Fruit fly (Drosophila melanogaster): ENCODE data around the gene Eig71Ef.

Eig71Ef gene

DNA sequence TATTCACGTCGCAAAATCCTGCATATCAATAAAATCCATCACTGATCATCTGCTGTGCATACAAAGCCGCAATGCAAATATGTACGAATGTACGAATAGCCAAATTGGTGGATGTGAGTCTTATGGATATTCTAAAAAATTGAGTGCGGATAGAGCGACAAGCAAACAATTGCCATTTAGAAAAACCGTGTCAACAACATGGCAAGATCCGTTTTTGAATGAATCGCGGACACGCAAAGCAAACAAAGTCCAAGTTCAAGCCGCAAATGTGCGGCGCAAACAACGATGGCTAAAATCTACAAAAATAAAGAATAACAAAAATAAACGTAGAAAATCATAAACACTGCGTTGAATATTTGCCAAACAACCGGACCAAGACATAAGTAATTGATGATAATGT, 32.3 kb upstream of the Eig71Ef start:
- TF ChIP-seq noc (tag; optimal IDR thresholded peaks at IDR 0.05) = peak; percentile 48

DNA sequence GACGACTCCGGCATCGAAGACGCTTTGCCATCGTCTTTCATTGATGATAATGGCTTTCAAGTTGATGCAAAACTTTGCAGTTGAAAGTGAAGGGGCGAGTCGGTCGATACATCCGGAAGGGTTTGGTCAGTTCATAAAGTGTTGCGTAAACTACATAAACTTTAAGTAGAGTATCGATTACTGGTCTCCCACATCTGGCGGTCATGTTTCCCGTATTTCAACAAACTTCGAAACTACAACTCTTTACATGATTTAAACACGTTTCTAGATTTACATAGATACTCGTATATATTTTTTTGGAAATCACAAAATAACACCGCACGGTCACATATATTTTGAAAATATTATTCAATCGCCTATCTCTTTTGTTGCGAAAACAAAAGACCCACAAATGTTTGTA, 30.6 kb upstream of the Eig71Ef start, which contains the start of gene CG34452:
TSS of gene CG34452 (minus strand) at position 101 of the 400 bp plus-strand sequence.
- TF ChIP-seq noc (tag; optimal IDR thresholded peaks at IDR 0.05) = no peak

DNA sequence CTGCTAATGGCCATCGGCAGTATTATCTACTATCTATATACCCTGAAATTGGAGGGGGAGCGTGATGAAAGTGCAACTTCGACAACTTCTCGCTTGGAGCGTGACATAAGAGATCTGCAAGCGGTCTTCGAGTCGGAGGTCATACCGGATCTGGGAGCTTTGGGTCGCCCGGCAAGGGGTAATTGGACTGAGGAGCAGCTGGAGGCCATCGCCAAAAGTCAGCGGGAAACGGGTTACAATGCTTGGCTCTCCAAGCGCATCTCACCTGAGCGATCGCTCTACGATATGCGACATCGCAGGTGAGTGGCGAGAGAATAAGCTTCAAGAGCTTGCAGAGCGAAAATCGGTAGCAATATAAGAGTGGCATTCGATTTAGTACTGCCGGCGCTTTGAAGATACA, 26.8 kb upstream of the Eig71Ef start:
- TF ChIP-seq noc (tag; optimal IDR thresholded peaks at IDR 0.05) = no peak

DNA sequence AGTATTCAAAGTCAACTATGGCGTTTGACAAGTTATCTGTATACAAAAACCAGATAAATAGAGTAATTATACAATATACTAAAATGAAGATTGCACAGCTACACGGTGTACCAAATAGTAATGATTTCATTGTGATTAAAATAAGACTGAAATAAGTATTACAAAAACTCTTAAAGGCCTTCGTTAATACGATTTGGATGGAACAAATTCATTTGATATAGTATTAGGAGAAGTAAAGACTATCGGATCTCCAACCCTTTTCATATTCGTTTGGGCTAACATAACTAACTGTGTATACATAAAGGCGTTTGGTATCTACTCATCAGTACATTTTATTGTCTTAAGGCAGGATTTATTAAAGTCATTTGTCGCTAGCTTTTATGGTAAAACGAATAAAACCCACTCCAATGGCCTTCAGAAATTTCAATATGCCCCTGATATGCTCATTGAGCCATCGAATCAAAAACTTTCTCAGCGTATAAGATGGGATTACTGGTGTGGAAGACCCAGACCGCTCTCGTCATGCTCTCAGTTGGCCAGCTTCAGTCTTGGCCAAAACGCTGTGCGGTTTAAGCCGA, 26.2 kb upstream of the Eig71Ef start, which contains the start of the genes CG7579 and Pgant8:
TSS of gene CG7579 (minus strand) at position 101 of the 578 bp plus-strand sequence.
TSS of gene Pgant8 (plus strand) at position 528 of the 578 bp plus-strand sequence.
- TF ChIP-seq noc (tag; optimal IDR thresholded peaks at IDR 0.05) = no peak

DNA sequence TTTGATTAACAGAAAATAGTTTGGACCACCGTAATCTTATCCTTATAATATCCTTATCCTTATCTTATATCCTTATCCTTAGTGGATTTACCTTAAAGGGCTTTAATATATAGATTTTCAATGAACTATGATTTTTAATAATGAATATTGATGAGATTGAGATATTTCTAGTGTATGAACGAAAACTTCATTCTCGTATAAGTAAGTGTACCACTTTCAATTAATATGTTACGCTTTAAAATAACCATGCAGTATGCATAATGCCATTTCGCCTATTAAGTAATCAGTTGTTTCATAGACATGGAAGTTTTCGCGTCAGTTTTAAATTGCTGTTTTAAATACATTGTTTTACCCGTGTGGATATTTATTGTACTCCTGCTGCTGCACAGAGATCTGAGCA, 22.2 kb upstream of the Eig71Ef start, which contains the start of gene CG7304:
TSS of gene CG7304 (plus strand) at position 301 of the 400 bp plus-strand sequence.
- TF ChIP-seq noc (tag; optimal IDR thresholded peaks at IDR 0.05) = no peak

DNA sequence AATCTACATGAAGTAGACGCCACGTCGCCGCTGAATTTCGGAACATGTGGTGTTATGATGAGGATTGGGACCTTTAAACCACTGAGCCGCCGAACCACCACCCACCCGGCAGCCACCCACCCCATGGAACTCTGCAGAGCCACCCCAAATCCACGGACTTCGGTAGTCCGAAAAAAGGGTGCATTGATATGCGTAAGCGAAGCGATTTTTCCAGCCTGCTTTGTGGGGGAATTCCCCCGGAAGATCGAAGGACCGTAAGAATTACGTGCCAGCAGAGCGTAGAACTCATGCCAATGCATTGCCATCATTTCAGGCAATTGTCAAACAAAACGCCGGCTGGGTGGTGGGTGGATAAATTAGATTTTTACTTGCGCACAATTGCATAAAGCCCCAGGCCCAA, 21.1 kb upstream of the Eig71Ef start:
- TF ChIP-seq noc (tag; optimal IDR thresholded peaks at IDR 0.05) = no peak

DNA sequence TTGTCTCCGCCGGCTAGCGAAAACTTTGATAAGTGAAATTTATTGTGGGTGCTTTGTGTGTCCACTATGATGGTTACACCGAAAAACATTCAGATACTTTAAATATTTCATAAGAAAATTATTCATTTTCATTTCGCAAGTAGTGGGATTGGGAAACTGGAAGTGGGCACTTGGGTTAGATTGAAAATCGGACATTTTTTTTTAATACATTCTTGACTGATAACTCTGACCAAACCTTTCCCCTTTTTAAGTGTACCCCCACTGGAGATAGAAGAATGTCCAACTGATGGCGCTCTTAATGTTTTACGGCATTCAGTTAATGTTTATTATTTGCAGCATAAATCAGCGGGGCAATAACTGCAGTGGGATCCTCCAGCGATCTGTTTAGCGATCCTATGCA, 20.5 kb upstream of the Eig71Ef start:
- no peak for TF ChIP-seq noc (tag; optimal IDR thresholded peaks at IDR 0.05)

DNA sequence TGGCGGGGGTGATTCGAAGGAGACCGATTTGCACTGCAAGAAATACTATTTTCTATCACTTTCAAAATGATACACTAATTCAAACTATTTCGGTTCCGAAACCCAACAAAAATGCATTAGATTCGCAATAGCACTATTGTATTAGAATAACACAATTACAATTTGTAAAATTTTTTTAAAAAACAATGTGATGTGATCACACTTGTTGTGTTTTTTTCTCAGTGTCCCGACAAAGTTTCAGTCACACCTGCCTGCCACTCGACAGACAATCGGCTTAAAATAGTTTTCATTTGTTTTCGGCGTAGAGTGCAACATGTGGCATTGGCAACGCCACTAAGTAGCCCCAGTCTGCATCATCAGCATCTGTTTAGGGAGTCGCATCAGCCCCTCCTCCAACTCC, 17.9 kb upstream of the Eig71Ef start:
- no peak for TF ChIP-seq noc (tag; optimal IDR thresholded peaks at IDR 0.05)

DNA sequence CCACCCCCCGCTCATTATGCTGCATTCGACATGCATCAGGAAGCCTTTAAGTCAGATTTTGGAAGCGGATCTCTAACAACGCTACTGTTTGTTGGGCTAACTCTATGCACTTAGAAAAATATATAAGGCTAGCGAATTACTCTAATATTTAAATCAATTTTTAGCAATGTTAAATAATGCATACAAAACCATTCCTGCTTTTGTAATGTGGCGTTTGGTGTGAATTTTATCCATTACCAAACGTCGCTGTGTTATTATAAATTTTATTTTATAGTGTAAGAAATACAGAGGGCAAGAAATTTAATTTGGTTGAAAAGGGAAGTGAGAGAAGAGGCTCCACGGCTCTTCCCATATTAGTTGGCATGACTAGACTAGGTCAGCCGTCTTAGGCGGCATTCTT, 15.6 kb upstream of the Eig71Ef start:
- TF ChIP-seq noc (tag; optimal IDR thresholded peaks at IDR 0.05) = no peak

DNA sequence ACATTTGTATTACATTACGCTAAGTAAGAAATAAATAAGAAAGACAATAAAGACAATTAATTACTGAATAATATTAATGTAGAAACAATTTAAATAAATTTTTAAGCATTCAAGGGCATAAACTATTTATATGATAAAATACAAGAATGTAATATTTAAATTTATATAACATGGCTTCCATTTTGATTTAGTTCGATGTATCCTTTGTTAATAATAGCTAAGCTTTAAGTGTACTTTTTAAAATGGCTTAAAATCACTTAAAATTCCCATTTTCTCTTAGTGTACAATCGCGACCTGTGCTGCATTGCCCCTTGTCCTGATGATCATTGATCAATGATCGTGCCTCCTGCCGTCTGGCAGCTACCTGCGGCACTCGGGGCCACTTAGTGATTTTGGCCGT, 13.3 kb upstream of the Eig71Ef start:
- no peak for TF ChIP-seq noc (tag; optimal IDR thresholded peaks at IDR 0.05)

DNA sequence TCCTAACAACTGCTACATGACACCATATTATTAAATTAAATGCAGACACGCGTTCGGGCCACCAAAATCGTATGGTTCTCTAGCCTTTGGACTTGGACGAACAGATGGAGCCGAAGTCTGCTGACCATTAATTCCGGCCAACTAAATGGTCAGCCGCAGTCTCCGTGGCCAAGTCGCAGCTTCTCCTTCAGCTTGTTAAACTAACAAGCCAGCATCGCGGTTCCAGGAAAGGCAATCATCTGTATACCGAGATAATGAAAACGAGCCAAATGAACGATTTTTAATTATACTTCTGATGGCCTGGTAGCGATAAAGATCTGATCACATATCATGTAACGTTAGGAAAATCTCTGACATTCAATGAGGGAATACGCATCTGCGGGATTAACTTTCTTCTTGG, 12.7 kb upstream of the Eig71Ef start:
- no peak for TF ChIP-seq noc (tag; optimal IDR thresholded peaks at IDR 0.05)

DNA sequence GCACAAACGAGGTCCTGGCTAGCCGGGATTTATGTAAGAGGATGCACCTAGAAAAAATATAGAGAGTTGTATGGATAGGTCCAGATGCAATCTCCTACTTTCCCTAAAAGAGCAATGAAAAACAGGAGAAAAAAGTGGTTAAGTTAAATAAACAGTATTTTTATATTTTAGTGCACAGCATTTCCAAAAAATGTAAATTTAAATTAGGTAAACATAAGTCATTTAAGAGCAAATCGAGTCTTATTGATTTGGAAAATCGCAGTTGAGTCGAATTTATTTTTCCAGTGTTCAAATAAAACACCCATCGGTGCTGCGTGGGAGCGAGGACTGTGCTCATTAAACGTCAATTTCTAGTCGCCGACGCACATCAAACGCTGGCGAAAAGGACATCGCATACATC, 8.6 kb upstream of the Eig71Ef start:
- no peak for TF ChIP-seq noc (tag; optimal IDR thresholded peaks at IDR 0.05)

DNA sequence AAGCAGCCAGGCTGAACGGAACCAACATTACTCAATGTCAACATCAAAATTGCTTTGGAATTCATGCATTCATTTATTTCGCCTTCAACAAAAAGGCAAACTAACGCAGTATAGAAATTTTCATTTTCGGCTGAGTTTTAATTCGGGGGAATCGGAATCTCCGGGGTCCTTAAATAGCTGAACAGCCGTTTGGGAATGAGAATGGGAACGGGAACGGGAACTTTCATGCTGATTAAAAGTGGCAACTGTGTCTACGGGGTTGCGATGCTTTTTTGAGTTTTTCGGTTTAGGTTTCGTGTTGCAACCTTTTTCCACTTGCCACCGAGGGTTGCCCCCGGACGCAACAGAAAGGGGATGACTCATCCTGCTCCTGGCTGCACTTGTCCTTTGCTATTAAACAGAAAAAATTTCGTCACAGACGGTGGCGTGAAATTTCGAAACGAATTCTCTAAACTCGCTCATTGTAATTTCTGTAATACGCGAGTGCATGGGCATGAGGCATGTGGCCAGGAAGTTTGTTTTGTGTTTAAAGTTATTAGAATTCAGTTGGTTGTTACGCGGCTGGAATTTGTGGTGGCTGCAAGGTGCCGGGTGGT, 7.1 kb upstream of the Eig71Ef start:
- no peak for TF ChIP-seq noc (tag; optimal IDR thresholded peaks at IDR 0.05)

DNA sequence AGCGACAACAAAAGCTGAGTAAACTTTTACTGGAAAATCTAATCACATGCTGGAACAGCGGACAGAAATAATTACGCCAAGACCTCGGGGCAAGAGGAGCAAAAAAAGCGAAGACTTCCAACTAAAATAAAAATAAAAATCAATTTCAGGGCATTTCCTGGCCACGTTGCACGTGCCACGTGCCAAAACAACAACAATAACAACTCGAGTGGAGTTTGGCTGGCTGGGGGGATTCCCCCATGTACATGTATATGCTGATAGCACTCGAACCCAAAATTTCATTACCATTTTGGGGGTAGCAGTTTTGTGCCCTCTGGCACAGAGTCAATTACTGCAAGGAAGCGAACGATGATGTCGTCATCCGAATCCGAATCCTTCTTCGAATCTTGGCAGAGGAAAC, 5.3 kb upstream of the Eig71Ef start:
- TF ChIP-seq noc (tag; optimal IDR thresholded peaks at IDR 0.05) = no peak

DNA sequence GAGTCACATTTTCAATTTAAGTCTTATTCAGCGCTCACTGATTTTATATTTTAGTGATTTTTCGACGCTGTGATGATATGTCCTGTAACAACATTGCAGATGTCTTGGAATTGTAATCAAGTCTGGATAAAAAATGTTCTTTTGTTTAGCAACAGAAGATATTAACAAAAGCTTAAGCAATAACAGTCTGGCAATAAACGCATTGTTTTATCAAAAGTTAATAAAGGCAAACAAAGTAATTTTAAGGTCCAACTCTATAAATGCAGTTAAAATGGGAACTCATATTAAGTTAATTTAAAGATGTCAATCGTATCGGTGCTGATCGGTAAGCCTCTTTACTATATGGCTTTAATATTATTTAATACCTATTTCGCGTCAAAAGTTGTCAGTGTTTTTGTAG, 4.4 kb upstream of the Eig71Ef start, which contains the start of gene CG43082:
TSS of gene CG43082 (plus strand) at position 301 of the 400 bp plus-strand sequence.
- TF ChIP-seq noc (tag; optimal IDR thresholded peaks at IDR 0.05) = no peak

DNA sequence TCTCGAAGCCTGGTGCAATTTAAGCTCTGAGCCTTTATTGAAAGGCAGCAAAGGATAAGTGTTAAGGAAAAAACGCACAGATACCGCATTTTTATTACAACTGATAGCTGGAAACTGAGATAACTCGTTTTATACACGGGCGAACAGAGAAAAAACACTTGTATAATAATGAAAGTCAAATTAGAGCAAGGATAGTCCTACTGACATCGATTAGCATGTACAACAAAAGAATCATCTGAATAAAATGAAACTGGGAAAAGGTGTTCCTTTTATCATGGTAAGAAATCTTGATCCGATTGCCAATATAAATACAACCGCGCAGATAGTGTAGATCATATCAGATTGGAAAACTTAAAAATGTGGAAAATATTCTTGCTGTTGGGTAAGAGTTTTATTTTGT, 3.7 kb upstream of the Eig71Ef start, which contains the start of the genes Eig71Ej and Eig71Ek:
TSS of gene Eig71Ej (minus strand) at position 101 of the 400 bp plus-strand sequence.
TSS of gene Eig71Ek (plus strand) at position 334 of the 400 bp plus-strand sequence.
- TF ChIP-seq noc (tag; optimal IDR thresholded peaks at IDR 0.05) = no peak

DNA sequence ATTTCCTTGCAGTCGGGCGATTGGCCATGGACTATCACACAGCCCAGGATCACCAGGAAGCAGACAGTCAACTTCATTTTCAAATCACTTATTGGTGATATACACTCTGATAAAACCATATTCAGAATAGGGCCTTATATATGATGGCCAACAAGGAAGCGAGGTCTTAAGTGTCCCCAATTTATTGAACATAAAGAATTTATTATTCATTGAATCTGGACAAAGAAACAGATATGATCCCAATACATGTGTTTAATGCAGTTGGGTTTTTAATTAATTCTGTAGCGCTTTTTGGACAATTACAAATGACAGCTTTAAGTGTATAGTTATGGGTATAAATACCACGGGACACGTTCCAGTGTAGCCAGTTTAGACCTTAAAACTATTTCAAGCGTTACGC, 2.2 kb upstream of the Eig71Ef start, which contains the start of the genes Eig71Eh and Eig71Ei:
TSS of gene Eig71Eh (minus strand) at position 101 of the 400 bp plus-strand sequence.
TSS of gene Eig71Ei (plus strand) at position 367 of the 400 bp plus-strand sequence.
- no peak for TF ChIP-seq noc (tag; optimal IDR thresholded peaks at IDR 0.05)
